Worm (Caenorhabditis elegans) whole organism, young adult: ENCODE measurements around the gene clec-78.

Experiments used
- B0261.1 ChIP-seq: sonication (generic microtip); optimal IDR thresholded peaks from 2 replicates; lab custom pipeline; 2016; ENCODE audit warnings: mild to moderate bottlenecking, missing genetic modification characterization, moderate library complexity, missing compliant biosample characterization
- B0336.3 ChIP-seq: fragments of 200-800 bp; sonication (Bioruptor generic); IDR thresholded peaks from 2 replicates; pipeline ENCODE4 v1.3.6; 2022; ENCODE audit warnings: missing genetic modification characterization, missing compliant biosample characterization
- F22D6.2 ChIP-seq: sonication (generic microtip); optimal IDR thresholded peaks from 2 replicates; lab custom pipeline; 2016; ENCODE audit warnings: mild to moderate bottlenecking, missing genetic modification characterization, missing compliant biosample characterization
- F23B12.7 ChIP-seq: sonication (generic microtip); optimal IDR thresholded peaks from 2 replicates; lab custom pipeline; 2017; ENCODE audit warnings: missing genetic modification characterization, mild to moderate bottlenecking, missing compliant biosample characterization, antibody characterized with exemption, moderate library complexity; ENCODE audit not compliant: insufficient read depth
- F49E8.2 ChIP-seq: sonication (generic microtip); optimal IDR thresholded peaks from 3 replicates; lab custom pipeline; 2017; ENCODE audit warnings: missing genetic modification characterization, mild to moderate bottlenecking, missing compliant biosample characterization, antibody characterized with exemption, moderate library complexity; ENCODE audit not compliant: insufficient read depth
- F55B11.4 ChIP-seq: sonication (generic microtip); optimal IDR thresholded peaks from 2 replicates; lab custom pipeline; 2016; ENCODE audit warnings: missing compliant biosample characterization, missing genetic modification characterization, borderline replicate concordance; ENCODE audit not compliant: insufficient read depth
- F57A8.1 ChIP-seq: fragments of 200-800 bp; sonication (Bioruptor generic); optimal IDR thresholded peaks from 2 replicates; lab custom pipeline; 2018; ENCODE audit warnings: mild to moderate bottlenecking, missing genetic modification characterization, moderate library complexity, missing compliant biosample characterization
- K11D2.4 ChIP-seq: fragments of 200-800 bp; sonication (Bioruptor generic); IDR thresholded peaks from 2 replicates; pipeline ENCODE4 v1.3.6; 2022; ENCODE audit warnings: missing genetic modification reagents, missing genetic modification characterization, missing compliant biosample characterization
- T07F8.4 ChIP-seq: sonication (generic microtip); optimal IDR thresholded peaks from 2 replicates; lab custom pipeline; 2016; ENCODE audit warnings: mild to moderate bottlenecking, missing genetic modification characterization, moderate library complexity, missing compliant biosample characterization
- Y53G8AR.9 ChIP-seq: fragments of 200-800 bp; sonication (Bioruptor generic); conservative IDR thresholded peaks from 2 replicates; pipeline ENCODE4 v1.3.6; 2022; ENCODE audit warnings: missing genetic modification reagents, missing genetic modification characterization, missing compliant biosample characterization
- Y79H2A.3 ChIP-seq: fragments of 200-800 bp; sonication (Bioruptor generic); conservative IDR thresholded peaks from 2 replicates; pipeline ENCODE4 v1.3.6; 2022; ENCODE audit warnings: missing genetic modification reagents, missing genetic modification characterization, missing compliant biosample characterization
- Y95B8A.8 ChIP-seq: fragments of 200-800 bp; sonication (Bioruptor generic); IDR thresholded peaks from 2 replicates; pipeline ENCODE4 v1.3.6; 2022; ENCODE audit warnings: missing genetic modification reagents, missing genetic modification characterization, missing compliant biosample characterization
- akir-1 ChIP-seq: fragments of 200-800 bp; sonication (Bioruptor generic); optimal IDR thresholded peaks from 2 replicates; lab custom pipeline; 2018; ENCODE audit warnings: mild to moderate bottlenecking, missing genetic modification characterization, moderate library complexity, missing compliant biosample characterization
- aptf-3 ChIP-seq: fragments of 200-800 bp; sonication (Bioruptor generic); IDR thresholded peaks from 2 replicates; pipeline ENCODE4 v1.3.6; 2022; ENCODE audit warnings: missing genetic modification characterization, missing compliant biosample characterization
- atf-7 ChIP-seq: sonication (generic microtip); optimal IDR thresholded peaks from 2 replicates; lab custom pipeline; 2017; ENCODE audit warnings: mild to moderate bottlenecking, missing genetic modification characterization, missing compliant biosample characterization
- attf-3 ChIP-seq: fragments of 200-800 bp; sonication (Bioruptor generic); conservative IDR thresholded peaks from 2 replicates; pipeline ENCODE4 v1.3.6; 2022; ENCODE audit warnings: missing genetic modification reagents, missing genetic modification characterization, missing compliant biosample characterization
- attf-5 ChIP-seq: fragments of 200-800 bp; sonication (Bioruptor generic); optimal IDR thresholded peaks from 2 replicates; lab custom pipeline; 2018; ENCODE audit warnings: mild to moderate bottlenecking, missing genetic modification characterization, missing compliant biosample characterization
- ceh-58 ChIP-seq: fragments of 200-800 bp; sonication (Bioruptor generic); IDR thresholded peaks from 2 replicates; pipeline ENCODE4 v1.3.6; 2022; ENCODE audit warnings: missing genetic modification characterization, missing compliant biosample characterization
- die-1 ChIP-seq: sonication (generic microtip); optimal IDR thresholded peaks from 2 replicates; lab custom pipeline; 2016; ENCODE audit warnings: missing genotype, mild to moderate bottlenecking, missing genetic modification characterization, missing compliant biosample characterization
- dpff-1 ChIP-seq: sonication (generic microtip); optimal IDR thresholded peaks from 2 replicates; lab custom pipeline; 2017; ENCODE audit warnings: mild to moderate bottlenecking, missing genetic modification characterization, missing compliant biosample characterization
- egl-18 ChIP-seq: fragments of 200-800 bp; sonication (Bioruptor generic); IDR thresholded peaks from 2 replicates; pipeline ENCODE4 v1.3.6; 2022; ENCODE audit warnings: missing genetic modification reagents, missing genetic modification characterization, missing compliant biosample characterization
- ets-4 ChIP-seq: fragments of 200-800 bp; sonication (Bioruptor generic); optimal IDR thresholded peaks from 2 replicates; lab custom pipeline; 2018; ENCODE audit warnings: mild to moderate bottlenecking, missing genetic modification characterization, missing compliant biosample characterization
- hmg-20 ChIP-seq: fragments of 200-800 bp; sonication (Bioruptor generic); IDR thresholded peaks from 2 replicates; pipeline ENCODE4 v1.3.6; 2022; ENCODE audit warnings: missing genetic modification reagents, missing genetic modification characterization, missing compliant biosample characterization
- hrde-1 ChIP-seq: sonication (generic microtip); optimal IDR thresholded peaks from 2 replicates; lab custom pipeline; 2016; ENCODE audit warnings: missing genetic modification characterization, mild to moderate bottlenecking, missing compliant biosample characterization, moderate library complexity, missing genotype, missing genetic modification reagents, borderline replicate concordance
- let-607 ChIP-seq, 2 experiments: fragments of 200-800 bp in 1 of 2; sonication (Bioruptor generic) in 1 of 2; sonication (generic microtip) in 1 of 2; optimal IDR thresholded peaks; 2 replicates each; lab custom pipeline; 2016 to 2018; ENCODE audit warnings: mild to moderate bottlenecking in 2 of 2, missing compliant biosample characterization in 2 of 2, missing genetic modification characterization in 2 of 2, moderate library complexity in 2 of 2, missing genotype in 1 of 2
- lin-26 ChIP-seq: fragments of 200-800 bp; sonication (Bioruptor generic); IDR thresholded peaks from 2 replicates; pipeline ENCODE4 v1.3.6; 2022; ENCODE audit warnings: missing genetic modification reagents, missing genetic modification characterization, missing compliant biosample characterization
- lin-40 ChIP-seq: sonication (generic microtip); optimal IDR thresholded peaks from 2 replicates; lab custom pipeline; 2016; ENCODE audit warnings: missing genetic modification characterization, mild to moderate bottlenecking, missing compliant biosample characterization, missing genotype, missing genetic modification reagents
- lir-1 ChIP-seq: fragments of 200-800 bp; sonication (Bioruptor generic); conservative IDR thresholded peaks from 2 replicates; pipeline ENCODE4 v1.3.6; 2022; ENCODE audit warnings: missing genetic modification reagents, missing genetic modification characterization, missing compliant biosample characterization
- lsl-1 ChIP-seq: fragments of 200-800 bp; sonication (Bioruptor generic); optimal IDR thresholded peaks from 2 replicates; lab custom pipeline; 2018; ENCODE audit warnings: mild to moderate bottlenecking, missing genetic modification characterization, moderate library complexity, missing compliant biosample characterization
- madf-8 ChIP-seq: fragments of 200-800 bp; sonication (Bioruptor generic); conservative IDR thresholded peaks from 2 replicates; pipeline ENCODE4 v1.3.6; 2022; ENCODE audit warnings: missing genetic modification reagents, missing genetic modification characterization, missing compliant biosample characterization
- mxl-1 ChIP-seq: sonication (generic microtip); optimal IDR thresholded peaks from 2 replicates; lab custom pipeline; 2016; ENCODE audit warnings: missing genetic modification characterization, missing compliant biosample characterization
- nhr-27 ChIP-seq: fragments of 200-800 bp; sonication (Bioruptor generic); optimal IDR thresholded peaks from 2 replicates; lab custom pipeline; 2018; ENCODE audit warnings: mild to moderate bottlenecking, missing genetic modification characterization, moderate library complexity, missing compliant biosample characterization
- nhr-80 ChIP-seq: sonication (generic microtip); optimal IDR thresholded peaks from 2 replicates; lab custom pipeline; 2016; ENCODE audit warnings: missing genetic modification characterization, missing compliant biosample characterization
- rpc-1 ChIP-seq, 2 experiments: fragments of 150-350 bp in 1 of 2; sonication (generic microtip) in 1 of 2; optimal IDR thresholded peaks; 2 replicates each; lab custom pipeline; 2014 to 2018; ENCODE audit warnings: missing biosample characterization in 1 of 2, missing genetic modification characterization in 1 of 2, missing genetic modification reagents in 1 of 2, missing genotype in 1 of 2
- sdz-38 ChIP-seq: sonication (generic microtip); optimal IDR thresholded peaks from 2 replicates; lab custom pipeline; 2016; ENCODE audit warnings: missing genotype, missing genetic modification characterization, missing compliant biosample characterization
- sea-2 ChIP-seq: fragments of 200-800 bp; sonication (Bioruptor generic); IDR thresholded peaks from 2 replicates; pipeline ENCODE4 v1.3.6; 2022; ENCODE audit warnings: missing genetic modification characterization, missing compliant biosample characterization
- somi-1 ChIP-seq: fragments of 200-800 bp; sonication (Bioruptor generic); optimal IDR thresholded peaks from 2 replicates; lab custom pipeline; 2018; ENCODE audit warnings: mild to moderate bottlenecking, missing genetic modification characterization, missing compliant biosample characterization
- tbp1 ChIP-seq: fragments of 200-800 bp; sonication (Bioruptor generic); optimal IDR thresholded peaks from 2 replicates; lab custom pipeline; 2018; ENCODE audit warnings: mild to moderate bottlenecking, missing genetic modification characterization, missing compliant biosample characterization
- tbx-9 ChIP-seq: sonication (generic microtip); optimal IDR thresholded peaks from 2 replicates; lab custom pipeline; 2016; ENCODE audit warnings: borderline replicate concordance, missing genetic modification characterization, inconsistent platforms, missing compliant biosample characterization
- tlf-1 ChIP-seq: fragments of 200-800 bp; sonication (Bioruptor generic); optimal IDR thresholded peaks from 2 replicates; lab custom pipeline; 2018; ENCODE audit warnings: mild to moderate bottlenecking, missing genetic modification characterization, missing compliant biosample characterization
- unc-62 ChIP-seq: fragments of 150-350 bp; optimal IDR thresholded peaks from 2 replicates; lab custom pipeline; 2014; ENCODE audit warnings: missing biosample characterization, missing genetic modification reagents, missing genetic modification characterization
- xnd-1 ChIP-seq: sonication (generic microtip); optimal IDR thresholded peaks from 2 replicates; lab custom pipeline; 2016; ENCODE audit warnings: missing genotype, missing genetic modification reagents, missing genetic modification characterization, missing compliant biosample characterization
- ztf-22 ChIP-seq: fragments of 200-800 bp; sonication (Bioruptor generic); optimal IDR thresholded peaks from 2 replicates; lab custom pipeline; 2018; ENCODE audit warnings: mild to moderate bottlenecking, missing genetic modification characterization, moderate library complexity, missing compliant biosample characterization
- ztf-6 ChIP-seq: fragments of 200-800 bp; sonication (Bioruptor generic); IDR thresholded peaks from 2 replicates; pipeline ENCODE4 v1.3.6; 2022; ENCODE audit warnings: missing genetic modification reagents, missing genetic modification characterization, missing compliant biosample characterization

Gene clec-78

ce11 chrIV:4027106-4027888, 38.4 kb downstream of the clec-78 start:
- TF ChIP-seq nhr-80 (peak; percentile 21), lsl-1 (GFP tag; lab: Kevin White, UChicago) (no peak), ets-4 (peak; percentile 34), die-1 (tag; lab: Kevin White, UChicago) (no peak), atf-7 (peak; percentile 15), lir-1 (GFP tag; lab: Robert Waterston, UW) (no peak), nhr-27 (tag; lab: Kevin White, UChicago) (no peak), F55B11.4 (tag; lab: Kevin White, UChicago) (no peak)

DNA sequence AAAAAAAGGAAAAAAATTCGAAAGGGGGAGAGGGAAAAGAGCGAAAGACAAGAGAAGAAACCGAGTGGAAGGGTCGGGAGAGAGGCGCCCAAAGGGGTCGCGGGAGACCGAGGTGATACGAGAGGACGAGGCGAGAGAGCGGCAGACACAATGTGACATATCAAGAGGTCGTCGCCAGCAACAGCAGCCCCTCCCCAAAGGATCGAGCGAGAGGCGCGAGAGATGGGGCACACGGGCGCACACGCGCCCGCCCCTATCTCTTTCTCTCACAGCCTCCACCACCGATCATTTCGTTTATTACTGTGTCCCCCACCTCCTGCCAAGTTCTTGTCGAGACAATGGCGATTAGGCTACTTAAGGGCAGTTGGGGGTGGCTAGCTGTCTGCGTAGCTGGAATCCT, 39.3 kb downstream of the clec-78 start:
- no peak for TF ChIP-seq Y79H2A.3
- TF ChIP-seq F57A8.1 = no peak
- no peak for TF ChIP-seq rpc-1 (optimal IDR thresholded peaks at IDR 0.05; lab: Kevin White, UChicago)
- TF ChIP-seq rpc-1 (tag; optimal IDR thresholded peaks at IDR 0.05; lab: Kevin White, UChicago) = no peak
- TF ChIP-seq lir-1 (GFP tag; lab: Robert Waterston, UW) = peak; percentile 30; the same call in 1 of the 2 replicates
- TF ChIP-seq ztf-22 (GFP tag; lab: Kevin White, UChicago) = no peak
- no peak for TF ChIP-seq K11D2.4 (GFP tag; lab: Robert Waterston, UW)
- peak; percentile 34; the same call in 1 of the 2 replicates for TF ChIP-seq B0336.3 (GFP tag; lab: Robert Waterston, UW)
- TF ChIP-seq Y95B8A.8 (GFP tag; lab: Robert Waterston, UW) = no peak
- TF ChIP-seq sea-2 (GFP tag; lab: Robert Waterston, UW) = no peak
- TF ChIP-seq unc-62 (GFP tag; lab: Kevin White, UChicago) = no peak
- no peak for TF ChIP-seq attf-3 (GFP tag; lab: Robert Waterston, UW)
- TF ChIP-seq let-607 (tag; optimal IDR thresholded peaks at IDR 0.05; lab: Kevin White, UChicago) = peak in 1 of 2 experiments; percentile 53
- no peak for TF ChIP-seq hrde-1
- peak; percentile 51 for TF ChIP-seq atf-7
- TF ChIP-seq tbx-9 (tag; lab: Kevin White, UChicago) = no peak
- TF ChIP-seq tbp1 (GFP tag; lab: Kevin White, UChicago) = peak; percentile 41
- no peak for TF ChIP-seq aptf-3 (GFP tag; lab: Robert Waterston, UW)
- TF ChIP-seq T07F8.4 = no peak
- TF ChIP-seq xnd-1 (tag; lab: Kevin White, UChicago) = no peak
- 0 out of 2 replicates have a peak, but pooled peaks have one; percentile 20 for TF ChIP-seq hmg-20
- no peak for TF ChIP-seq akir-1
- no peak for TF ChIP-seq lsl-1 (GFP tag; lab: Kevin White, UChicago)
- no peak for TF ChIP-seq F23B12.7 (tag; lab: Kevin White, UChicago)
- no peak for TF ChIP-seq F49E8.2 (tag; lab: Kevin White, UChicago)
- peak; percentile 17 for TF ChIP-seq F22D6.2 (tag; lab: Kevin White, UChicago)
- no peak for TF ChIP-seq ztf-6 (GFP tag; lab: Robert Waterston, UW)
- TF ChIP-seq ceh-58 = no peak
- no peak for TF ChIP-seq egl-18
- TF ChIP-seq lin-40 = peak; percentile 68
- TF ChIP-seq B0261.1 = no peak
- peak; percentile 9 for TF ChIP-seq tlf-1 (GFP tag; lab: Kevin White, UChicago)
- peak; percentile 23 for TF ChIP-seq dpff-1
- TF ChIP-seq attf-5 = peak; percentile 69
- no peak for TF ChIP-seq sdz-38 (tag; lab: Kevin White, UChicago)
- TF ChIP-seq madf-8 (GFP tag; lab: Robert Waterston, UW) = no peak
- TF ChIP-seq mxl-1 (tag; lab: Kevin White, UChicago) = no peak
- TF ChIP-seq Y53G8AR.9 (GFP tag; lab: Robert Waterston, UW) = 0 out of 2 replicates have a peak, but pooled peaks have one; percentile 48
- TF ChIP-seq lin-26 (GFP tag; lab: Robert Waterston, UW) = peak; percentile 63; the same call in 1 of the 2 replicates
- peak; percentile 14 for TF ChIP-seq somi-1 (GFP tag; lab: Kevin White, UChicago)
